Worm (Caenorhabditis elegans) whole organism, early embryonic: Measurements from ENCODE around the gene spig-10.

Experiments used
- aly-1 ChIP-seq: sonication (generic microtip); optimal IDR thresholded peaks from 2 replicates; lab custom pipeline; 2016; ENCODE audit warnings: missing genetic modification characterization, missing compliant biosample characterization
- ama-1 ChIP-seq: fragments of 150-350 bp; optimal IDR thresholded peaks from 2 replicates; lab custom pipeline; 2014
- ceh-13 ChIP-seq: fragments of 200-800 bp; sonication (Bioruptor generic); optimal IDR thresholded peaks from 2 replicates; lab custom pipeline; 2018; ENCODE audit warnings: mild to moderate bottlenecking, missing genetic modification characterization, missing compliant biosample characterization
- ceh-36 ChIP-seq: sonication (generic microtip); optimal IDR thresholded peaks from 2 replicates; lab custom pipeline; 2016; ENCODE audit warnings: missing genetic modification characterization, inconsistent platforms, missing compliant biosample characterization
- ets-7 ChIP-seq: sonication (generic microtip); optimal IDR thresholded peaks from 2 replicates; lab custom pipeline; 2016; ENCODE audit warnings: missing genotype, missing genetic modification characterization, missing compliant biosample characterization
- flt-1 ChIP-seq: fragments of 200-800 bp; sonication (Bioruptor generic); IDR thresholded peaks from 2 replicates; pipeline ENCODE4 v1.3.6; 2022; ENCODE audit warnings: missing genetic modification characterization, missing compliant biosample characterization
- hmbx-1 ChIP-seq: sonication (generic microtip); optimal IDR thresholded peaks from 2 replicates; lab custom pipeline; 2016; ENCODE audit warnings: mild to moderate bottlenecking, missing genetic modification characterization, missing compliant biosample characterization
- pes-1 ChIP-seq: fragments of 200-800 bp; sonication (Bioruptor generic); IDR thresholded peaks from 2 replicates; pipeline ENCODE4 v1.3.6; 2022; ENCODE audit warnings: missing genetic modification reagents, missing genetic modification characterization, missing compliant biosample characterization
- scrt-1 ChIP-seq: fragments of 200-800 bp; sonication (Bioruptor generic); IDR thresholded peaks from 2 replicates; pipeline ENCODE4 v1.3.6; 2022; ENCODE audit warnings: missing genetic modification characterization, missing compliant biosample characterization
- sea-1 ChIP-seq: fragments of 200-800 bp; sonication (Bioruptor generic); conservative IDR thresholded peaks from 2 replicates; pipeline ENCODE4 v1.3.6; 2022; ENCODE audit warnings: missing genetic modification characterization, missing compliant biosample characterization
- tbx-11 ChIP-seq: fragments of 200-800 bp; sonication (Bioruptor generic); IDR thresholded peaks from 2 replicates; pipeline ENCODE4 v1.3.6; 2022; ENCODE audit warnings: missing genetic modification characterization, missing compliant biosample characterization
- tbx-37 ChIP-seq: fragments of 200-800 bp; sonication (Bioruptor generic); conservative IDR thresholded peaks from 2 replicates; pipeline ENCODE4 v1.3.6; 2022; ENCODE audit warnings: missing genetic modification reagents, missing genetic modification characterization, missing compliant biosample characterization
- tra-4 ChIP-seq: sonication (generic microtip); optimal IDR thresholded peaks from 2 replicates; lab custom pipeline; 2017; ENCODE audit warnings: missing genetic modification characterization, missing compliant biosample characterization

- no peak for TF ChIP-seq hmbx-1 (tag; lab: Kevin White, UChicago)
- TF ChIP-seq ama-1, result no peak
- TF ChIP-seq tbx-11 (GFP tag; lab: Robert Waterston, UW), result no peak
- no peak for TF ChIP-seq pes-1 (GFP tag; lab: Robert Waterston, UW)
- TF ChIP-seq flt-1 (GFP tag; lab: Robert Waterston, UW), result no peak
- no peak for TF ChIP-seq aly-1
- TF ChIP-seq ceh-36, result no peak
- no peak for TF ChIP-seq tra-4 (tag; lab: Kevin White, UChicago)
- no peak for TF ChIP-seq scrt-1 (GFP tag; lab: Robert Waterston, UW)
- no peak for TF ChIP-seq tbx-37 (GFP tag; lab: Robert Waterston, UW)
- TF ChIP-seq sea-1 (GFP tag; lab: Robert Waterston, UW), result no peak
- no peak for TF ChIP-seq ets-7 (tag; lab: Kevin White, UChicago)
- TF ChIP-seq ceh-13 (GFP tag; lab: Kevin White, UChicago), result no peak
These were observed 45.2 kb downstream of the spig-10 start, which contains the start of the genes tofu-2 and spig-1 for ce11 chrV:7051133-7051765.
